Fruit fly (Drosophila melanogaster) whole organism, adult: ENCODE results near the gene Trhn.

Source experiments
- CG11617 ChIP-seq: fragments of 200-800 bp; sonication (Bioruptor generic); optimal IDR thresholded peaks from 2 replicates; lab custom pipeline; 2017; ENCODE audit warnings: mild to moderate bottlenecking, missing biosample characterization, missing genetic modification reagents, missing genetic modification characterization
- CG12768 ChIP-seq: fragments of 200-800 bp; sonication (Bioruptor generic); optimal IDR thresholded peaks from 2 replicates; lab custom pipeline; 2017; ENCODE audit warnings: missing biosample characterization, missing genetic modification characterization, mild to moderate bottlenecking, moderate library complexity, missing genetic modification reagents
- CG14711 ChIP-seq: fragments of 200-800 bp; sonication (Bioruptor generic); optimal IDR thresholded peaks from 2 replicates; lab custom pipeline; 2018; ENCODE audit warnings: missing biosample characterization, mild to moderate bottlenecking, missing genetic modification characterization, moderate library complexity
- CG1620 ChIP-seq: fragments of 200-800 bp; sonication (Bioruptor generic); optimal IDR thresholded peaks from 2 replicates; lab custom pipeline; 2016; ENCODE audit warnings: missing biosample characterization, missing genetic modification characterization
- CG33017 ChIP-seq: fragments of 200-800 bp; sonication (Bioruptor generic); optimal IDR thresholded peaks from 2 replicates; lab custom pipeline; 2018; ENCODE audit warnings: missing biosample characterization, mild to moderate bottlenecking, missing genetic modification characterization, moderate library complexity
- CG5204 ChIP-seq: fragments of 200-800 bp; sonication (Bioruptor generic); optimal IDR thresholded peaks from 2 replicates; lab custom pipeline; 2016; ENCODE audit warnings: missing biosample characterization, missing genetic modification characterization
- CG7045 ChIP-seq: fragments of 200-800 bp; sonication (Bioruptor generic); optimal IDR thresholded peaks from 2 replicates; lab custom pipeline; 2017; ENCODE audit warnings: missing biosample characterization, mild to moderate bottlenecking, missing genetic modification characterization
- CG7101 ChIP-seq: fragments of 200-800 bp; sonication (Bioruptor generic); optimal IDR thresholded peaks from 2 replicates; lab custom pipeline; 2018; ENCODE audit warnings: missing biosample characterization, mild to moderate bottlenecking, missing genetic modification characterization, moderate library complexity
- Clk ChIP-seq: fragments of 200-800 bp; sonication (Bioruptor generic); optimal IDR thresholded peaks from 2 replicates; lab custom pipeline; 2017; ENCODE audit warnings: missing biosample characterization, missing genetic modification characterization
- Crg-1 ChIP-seq: fragments of 200-800 bp; sonication (Bioruptor generic); optimal IDR thresholded peaks from 2 replicates; lab custom pipeline; 2016; ENCODE audit warnings: missing biosample characterization, missing genetic modification characterization
- Hr96 ChIP-seq: fragments of 200-800 bp; sonication (Bioruptor generic); optimal IDR thresholded peaks from 2 replicates; lab custom pipeline; 2016; ENCODE audit warnings: missing biosample characterization, missing genetic modification characterization
- Mnt ChIP-seq: fragments of 200-800 bp; sonication (Bioruptor generic); optimal IDR thresholded peaks from 2 replicates; lab custom pipeline; 2016; ENCODE audit warnings: missing biosample characterization, mild to moderate bottlenecking, missing genetic modification characterization
- bab1 ChIP-seq: fragments of 200-800 bp; sonication (Bioruptor generic); optimal IDR thresholded peaks from 3 replicates; lab custom pipeline; 2019; ENCODE audit warnings: missing biosample characterization, mild to moderate bottlenecking, missing genetic modification characterization, moderate library complexity
- cic ChIP-seq: fragments of 200-800 bp; sonication (Bioruptor generic); optimal IDR thresholded peaks from 2 replicates; lab custom pipeline; 2017; ENCODE audit warnings: missing biosample characterization, mild to moderate bottlenecking, missing genetic modification characterization, moderate library complexity
- cnc ChIP-seq, 2 experiments: fragments of >200 bp; optimal IDR thresholded peaks; 2 replicates each; lab custom pipeline; 2017
- kay ChIP-seq: fragments of 200-800 bp; sonication (Bioruptor generic); peaks from one replicate; lab custom pipeline; 2016; ENCODE audit warnings: missing biosample characterization, missing genetic modification characterization, borderline replicate concordance
- ovo ChIP-seq: fragments of 200-800 bp; sonication (Bioruptor generic); optimal IDR thresholded peaks from 2 replicates; lab custom pipeline; 2016; ENCODE audit warnings: missing biosample characterization, missing genetic modification characterization
- pad ChIP-seq: fragments of 200-800 bp; sonication (Bioruptor generic); optimal IDR thresholded peaks from 3 replicates; lab custom pipeline; 2017; ENCODE audit warnings: missing biosample characterization, missing genetic modification characterization, mild to moderate bottlenecking, moderate library complexity, missing genetic modification reagents
- tj ChIP-seq: fragments of 200-800 bp; sonication (Bioruptor generic); optimal IDR thresholded peaks from 3 replicates; lab custom pipeline; 2017; ENCODE audit warnings: missing biosample characterization, mild to moderate bottlenecking, missing genetic modification characterization, moderate library complexity
- toe ChIP-seq: fragments of 200-800 bp; sonication (Bioruptor generic); optimal IDR thresholded peaks from 2 replicates; lab custom pipeline; 2016; ENCODE audit warnings: missing biosample characterization, missing genetic modification characterization

Trhn gene

dm6 chr3L:1193123-1193844 is at the start of gene Trhn:
Gene Trhn, minus strand, starts transcription at chr3L:1193173.
- TF ChIP-seq cic (GFP tag; lab: Kevin White, UChicago) = no peak
- TF ChIP-seq tj (GFP tag; lab: Kevin White, UChicago) = no peak

dm6 chr3L:1238219-1238618 is 45.2 kb upstream of the Trhn start, which contains the start of gene CG9192:
Gene CG9192, minus strand, starts transcription at chr3L:1238319.
- TF ChIP-seq ovo (GFP tag; lab: Kevin White, UChicago) (no peak), cic (GFP tag; lab: Kevin White, UChicago) (no peak), CG5204 (no peak), CG33017 (tag; lab: Kevin White, UChicago) (no peak), cnc (optimal IDR thresholded peaks at IDR 0.05; lab: Kevin White, UChicago) (no peak), kay (no peak), CG14711 (tag; lab: Kevin White, UChicago) (no peak), Crg-1 (no peak), CG12768 (GFP tag; lab: Kevin White, UChicago) (no peak), CG1620 (no peak), Clk (GFP tag; lab: Kevin White, UChicago) (no peak), Mnt (GFP tag; lab: Kevin White, UChicago) (no peak), Hr96 (GFP tag; lab: Kevin White, UChicago) (no peak), pad (GFP tag; lab: Kevin White, UChicago) (no peak), bab1 (GFP tag; lab: Kevin White, UChicago) (no peak), CG11617 (GFP tag; lab: Kevin White, UChicago) (no peak), CG7101 (tag; lab: Kevin White, UChicago) (no peak), tj (GFP tag; lab: Kevin White, UChicago) (no peak), CG7045 (no peak)

dm6 chr3L:1235426-1235825 is 42.5 kb upstream of the Trhn start, which contains the start of gene galene:
Gene galene, plus strand, starts transcription at chr3L:1235726.
- TF ChIP-seq kay = no peak

dm6 chr3L:1233830-1234229 is 40.9 kb upstream of the Trhn start, which contains the start of gene CG33966:
Gene CG33966, plus strand, starts transcription at chr3L:1234130.
- TF ChIP-seq ovo (GFP tag; lab: Kevin White, UChicago) = no peak
- TF ChIP-seq Clk (GFP tag; lab: Kevin White, UChicago) = no peak
- TF ChIP-seq cic (GFP tag; lab: Kevin White, UChicago) = no peak
- no peak for TF ChIP-seq CG7101 (tag; lab: Kevin White, UChicago)
- no peak for TF ChIP-seq CG1620
- TF ChIP-seq CG33017 (tag; lab: Kevin White, UChicago) = no peak
- TF ChIP-seq CG11617 (GFP tag; lab: Kevin White, UChicago) = no peak
- no peak for TF ChIP-seq CG12768 (GFP tag; lab: Kevin White, UChicago)
- TF ChIP-seq Hr96 (GFP tag; lab: Kevin White, UChicago) = no peak
- TF ChIP-seq CG7045 = no peak
- no peak for TF ChIP-seq toe (GFP tag; lab: Kevin White, UChicago)
- no peak for TF ChIP-seq kay

dm6 chr3L:1232582-1232981 is 39.6 kb upstream of the Trhn start, which contains the start of gene CG33965:
Gene CG33965, plus strand, starts transcription at chr3L:1232882.
- no peak for TF ChIP-seq CG1620
- TF ChIP-seq Clk (GFP tag; lab: Kevin White, UChicago) = no peak
- TF ChIP-seq CG14711 (tag; lab: Kevin White, UChicago) = no peak
- TF ChIP-seq ovo (GFP tag; lab: Kevin White, UChicago) = no peak
- TF ChIP-seq CG7045 = no peak
- no peak for TF ChIP-seq CG7101 (tag; lab: Kevin White, UChicago)
- no peak for TF ChIP-seq tj (GFP tag; lab: Kevin White, UChicago)
- TF ChIP-seq pad (GFP tag; lab: Kevin White, UChicago) = no peak
- no peak for TF ChIP-seq toe (GFP tag; lab: Kevin White, UChicago)
- TF ChIP-seq CG5204 = no peak
- TF ChIP-seq CG12768 (GFP tag; lab: Kevin White, UChicago) = no peak
- no peak for TF ChIP-seq cnc (optimal IDR thresholded peaks at IDR 0.05; lab: Kevin White, UChicago)
- no peak for TF ChIP-seq Mnt (GFP tag; lab: Kevin White, UChicago)
- TF ChIP-seq cic (GFP tag; lab: Kevin White, UChicago) = no peak
- no peak for TF ChIP-seq kay
- no peak for TF ChIP-seq bab1 (GFP tag; lab: Kevin White, UChicago)
- no peak for TF ChIP-seq CG11617 (GFP tag; lab: Kevin White, UChicago)

dm6 chr3L:1227303-1227797 is 34.4 kb upstream of the Trhn start, which contains the start of gene LysS:
Gene LysS, plus strand, starts transcription at chr3L:1227747.
- TF ChIP-seq CG33017 (tag; lab: Kevin White, UChicago) (no peak), bab1 (GFP tag; lab: Kevin White, UChicago) (no peak), pad (GFP tag; lab: Kevin White, UChicago) (no peak), cic (GFP tag; lab: Kevin White, UChicago) (no peak), Mnt (GFP tag; lab: Kevin White, UChicago) (no peak), CG14711 (tag; lab: Kevin White, UChicago) (no peak), kay (no peak)
